Worm (Caenorhabditis elegans) whole organism, late embryonic: Measurements from ENCODE around the gene ubq-1.

ENCODE experiments used
- C08G9.2 ChIP-seq: sonication (generic microtip); optimal IDR thresholded peaks from 2 replicates; lab custom pipeline; 2016; ENCODE audit warnings: mild to moderate bottlenecking, missing genetic modification characterization, moderate library complexity, missing compliant biosample characterization
- C38D4.7 ChIP-seq: fragments of 200-800 bp; sonication (Bioruptor generic); optimal IDR thresholded peaks from 2 replicates; lab custom pipeline; 2018; ENCODE audit warnings: mild to moderate bottlenecking, missing genetic modification characterization, moderate library complexity, missing compliant biosample characterization
- K02D7.2 ChIP-seq: sonication (generic microtip); optimal IDR thresholded peaks from 2 replicates; lab custom pipeline; 2017; ENCODE audit warnings: mild to moderate bottlenecking, missing genetic modification characterization, missing compliant biosample characterization
- K09A11.1 ChIP-seq: sonication (generic microtip); optimal IDR thresholded peaks from 2 replicates; lab custom pipeline; 2017; ENCODE audit warnings: antibody characterized with exemption, mild to moderate bottlenecking, missing genetic modification characterization, missing compliant biosample characterization; ENCODE audit not compliant: insufficient read depth
- ahr-1 ChIP-seq: sonication (generic microtip); optimal IDR thresholded peaks from 2 replicates; lab custom pipeline; 2016; ENCODE audit warnings: missing genetic modification characterization, missing compliant biosample characterization
- ama-1 ChIP-seq: fragments of 150-350 bp; optimal IDR thresholded peaks from 2 replicates; lab custom pipeline; 2014
- ceh-14 ChIP-seq: sonication (generic microtip); optimal IDR thresholded peaks from 2 replicates; lab custom pipeline; 2016; ENCODE audit warnings: missing genotype, missing genetic modification characterization, missing compliant biosample characterization
- ceh-18 ChIP-seq: sonication (generic microtip); optimal IDR thresholded peaks from 2 replicates; lab custom pipeline; 2016; ENCODE audit warnings: missing genetic modification characterization, missing compliant biosample characterization
- ceh-19 ChIP-seq: fragments of 200-800 bp; sonication (Bioruptor generic); optimal IDR thresholded peaks from 2 replicates; lab custom pipeline; 2018; ENCODE audit warnings: mild to moderate bottlenecking, missing genetic modification characterization, missing compliant biosample characterization
- ceh-22 ChIP-seq: sonication (generic microtip); optimal IDR thresholded peaks from 2 replicates; lab custom pipeline; 2017; ENCODE audit warnings: missing biosample characterization, missing genetic modification characterization
- ceh-24 ChIP-seq: sonication (generic microtip); optimal IDR thresholded peaks from 2 replicates; lab custom pipeline; 2016; ENCODE audit warnings: mild to moderate bottlenecking, missing genetic modification characterization, missing compliant biosample characterization
- ceh-31 ChIP-seq: sonication (generic microtip); optimal IDR thresholded peaks from 2 replicates; lab custom pipeline; 2016; ENCODE audit warnings: missing genetic modification characterization, missing compliant biosample characterization
- ceh-34 ChIP-seq: sonication (generic microtip); optimal IDR thresholded peaks from 2 replicates; lab custom pipeline; 2016; ENCODE audit warnings: mild to moderate bottlenecking, missing genetic modification characterization, missing compliant biosample characterization
- ceh-48 ChIP-seq: sonication (generic microtip); optimal IDR thresholded peaks from 2 replicates; lab custom pipeline; 2016; ENCODE audit warnings: missing genetic modification characterization, inconsistent platforms, missing compliant biosample characterization
- ceh-9 ChIP-seq: sonication (generic microtip); optimal IDR thresholded peaks from 2 replicates; lab custom pipeline; 2016; ENCODE audit warnings: mild to moderate bottlenecking, missing genetic modification characterization, inconsistent platforms, missing compliant biosample characterization
- dmd-4 ChIP-seq: sonication (generic microtip); optimal IDR thresholded peaks from 2 replicates; lab custom pipeline; 2016; ENCODE audit warnings: borderline replicate concordance, missing genetic modification characterization, missing compliant biosample characterization
- elt-2 ChIP-seq: sonication (generic microtip); optimal IDR thresholded peaks from 2 replicates; lab custom pipeline; 2016; ENCODE audit warnings: missing genetic modification reagents, missing genetic modification characterization, missing compliant biosample characterization
- fax-1 ChIP-seq: sonication (generic microtip); optimal IDR thresholded peaks from 2 replicates; lab custom pipeline; 2016; ENCODE audit warnings: missing genotype, missing genetic modification characterization, missing compliant biosample characterization
- fkh-10 ChIP-seq: fragments of 150-350 bp; optimal IDR thresholded peaks from 2 replicates; lab custom pipeline; 2014; ENCODE audit warnings: missing biosample characterization, missing genetic modification reagents, missing genetic modification characterization
- fkh-6 ChIP-seq: sonication (generic microtip); optimal IDR thresholded peaks from 2 replicates; lab custom pipeline; 2016; ENCODE audit warnings: missing genetic modification characterization, missing compliant biosample characterization
- gmeb-2 ChIP-seq: sonication (generic microtip); optimal IDR thresholded peaks from 2 replicates; lab custom pipeline; 2016; ENCODE audit warnings: missing genetic modification characterization, inconsistent platforms, missing compliant biosample characterization
- hlh-13 ChIP-seq: fragments of 200-800 bp; sonication (Bioruptor generic); optimal IDR thresholded peaks from 2 replicates; lab custom pipeline; 2018; ENCODE audit warnings: mild to moderate bottlenecking, missing genetic modification characterization, missing compliant biosample characterization
- hlh-30 ChIP-seq: sonication (generic microtip); optimal IDR thresholded peaks from 2 replicates; lab custom pipeline; 2017; ENCODE audit warnings: antibody characterized with exemption, missing genetic modification characterization, missing compliant biosample characterization; ENCODE audit not compliant: insufficient read depth
- hlh-6 ChIP-seq: sonication (generic microtip); optimal IDR thresholded peaks from 2 replicates; lab custom pipeline; 2016; ENCODE audit warnings: missing genotype, missing genetic modification characterization, missing compliant biosample characterization
- hlh-8 ChIP-seq: sonication (generic microtip); optimal IDR thresholded peaks from 2 replicates; lab custom pipeline; 2016; ENCODE audit warnings: missing genotype, missing genetic modification characterization, missing compliant biosample characterization
- lim-6 ChIP-seq: sonication (generic microtip); optimal IDR thresholded peaks from 2 replicates; lab custom pipeline; 2016; ENCODE audit warnings: missing genetic modification characterization, missing compliant biosample characterization
- nfya-1 ChIP-seq: sonication (generic microtip); optimal IDR thresholded peaks from 2 replicates; lab custom pipeline; 2017; ENCODE audit warnings: missing genetic modification characterization, mild to moderate bottlenecking, missing compliant biosample characterization, antibody characterized with exemption, moderate library complexity
- nhr-11 ChIP-seq: fragments of 150-350 bp; optimal IDR thresholded peaks from 2 replicates; lab custom pipeline; 2014; ENCODE audit warnings: missing biosample characterization, missing genetic modification characterization
- nhr-232 ChIP-seq: sonication (generic microtip); optimal IDR thresholded peaks from 2 replicates; lab custom pipeline; 2016; ENCODE audit warnings: missing genetic modification characterization, missing compliant biosample characterization
- odd-2 ChIP-seq: sonication (generic microtip); optimal IDR thresholded peaks from 2 replicates; lab custom pipeline; 2017; ENCODE audit warnings: antibody characterized with exemption, mild to moderate bottlenecking, missing genetic modification characterization, missing compliant biosample characterization
- pag-3 ChIP-seq: sonication (generic microtip); optimal IDR thresholded peaks from 2 replicates; lab custom pipeline; 2016; ENCODE audit warnings: missing compliant biosample characterization, missing genetic modification characterization, borderline replicate concordance
- pax-1 ChIP-seq: fragments of 150-350 bp; optimal IDR thresholded peaks from 2 replicates; lab custom pipeline; 2014; ENCODE audit warnings: missing biosample characterization, missing genetic modification characterization
- pha-2 ChIP-seq: sonication (generic microtip); optimal IDR thresholded peaks from 2 replicates; lab custom pipeline; 2017; ENCODE audit warnings: mild to moderate bottlenecking, missing genetic modification characterization, missing compliant biosample characterization
- pqm-1 ChIP-seq: sonication (generic microtip); optimal IDR thresholded peaks from 2 replicates; lab custom pipeline; 2016; ENCODE audit warnings: missing genetic modification characterization, missing compliant biosample characterization
- ref-2 ChIP-seq: sonication (generic microtip); optimal IDR thresholded peaks from 2 replicates; lab custom pipeline; 2016; ENCODE audit warnings: missing genetic modification characterization, missing compliant biosample characterization
- sdc-2 ChIP-seq: sonication (generic microtip); optimal IDR thresholded peaks from 2 replicates; lab custom pipeline; 2016; ENCODE audit warnings: missing genotype, missing genetic modification characterization, missing compliant biosample characterization
- sox-4 ChIP-seq: sonication (generic microtip); optimal IDR thresholded peaks from 2 replicates; lab custom pipeline; 2017; ENCODE audit warnings: mild to moderate bottlenecking, missing genetic modification characterization, inconsistent platforms, missing compliant biosample characterization
- tbx-2 ChIP-seq: sonication (generic microtip); optimal IDR thresholded peaks from 2 replicates; lab custom pipeline; 2016; ENCODE audit warnings: missing genetic modification characterization, missing compliant biosample characterization
- unc-3 ChIP-seq, 2 experiments: fragments of 200-800 bp in 1 of 2; sonication (Bioruptor generic) in 1 of 2; sonication (generic microtip) in 1 of 2; conservative IDR thresholded peaks in 1 of 2; optimal IDR thresholded peaks in 1 of 2; 2 replicates each; pipeline versions ENCODE4 v1.3.6 to Lab custom; 2016 to 2022; ENCODE audit warnings: missing compliant biosample characterization in 2 of 2, missing genetic modification characterization in 2 of 2, missing genetic modification reagents in 1 of 2
- unc-42 ChIP-seq: sonication (generic microtip); optimal IDR thresholded peaks from 2 replicates; lab custom pipeline; 2016; ENCODE audit warnings: missing genotype, missing genetic modification characterization, missing compliant biosample characterization
- unc-55 ChIP-seq: sonication (generic microtip); optimal IDR thresholded peaks from 2 replicates; lab custom pipeline; 2017; ENCODE audit warnings: missing biosample characterization, missing genetic modification reagents, missing genetic modification characterization
- unc-86 ChIP-seq: sonication (generic microtip); optimal IDR thresholded peaks from 2 replicates; lab custom pipeline; 2016; ENCODE audit warnings: missing genetic modification characterization, missing compliant biosample characterization
- zip-5 ChIP-seq: sonication (generic microtip); optimal IDR thresholded peaks from 2 replicates; lab custom pipeline; 2016; ENCODE audit warnings: missing genetic modification characterization, missing compliant biosample characterization
- ztf-16 ChIP-seq: sonication (generic microtip); optimal IDR thresholded peaks from 2 replicates; lab custom pipeline; 2017; ENCODE audit warnings: missing genetic modification characterization, missing compliant biosample characterization

ubq-1 gene

ce11 chrIII:5938790-5939452 lies 1.1 kb upstream of the ubq-1 start:
- TF ChIP-seq fkh-6, result no peak
- no peak for TF ChIP-seq hlh-30
- TF ChIP-seq fkh-10, result no peak
- peak; percentile 13 for TF ChIP-seq unc-42 (tag; lab: Kevin White, UChicago)
- no peak for TF ChIP-seq sdc-2
- no peak for TF ChIP-seq gmeb-2 (tag; lab: Kevin White, UChicago)
- TF ChIP-seq tbx-2 (tag; lab: Kevin White, UChicago), result no peak
- TF ChIP-seq, all 69 proteins: peak for 1

ce11 chrIII:5940525-5940974 lies 496 bp downstream of the ubq-1 start:
- TF ChIP-seq unc-42 (tag; lab: Kevin White, UChicago), result no peak
- no peak for TF ChIP-seq nhr-11 (tag; lab: Kevin White, UChicago)
- TF ChIP-seq unc-55 (GFP tag; lab: Kevin White, UChicago), result peak; percentile 35
- no peak for TF ChIP-seq hlh-13 (GFP tag; lab: Kevin White, UChicago)
- no peak for TF ChIP-seq lim-6 (tag; lab: Kevin White, UChicago)
- TF ChIP-seq pax-1, result no peak
- no peak for TF ChIP-seq pqm-1 (tag; lab: Kevin White, UChicago)
- no peak for TF ChIP-seq ahr-1
- peak; percentile 61 for TF ChIP-seq nfya-1 (tag; lab: Kevin White, UChicago)
- TF ChIP-seq pha-2 (tag; lab: Kevin White, UChicago), result no peak
- no peak for TF ChIP-seq fax-1 (tag; lab: Kevin White, UChicago)
- TF ChIP-seq ceh-31 (tag; lab: Kevin White, UChicago), result peak; percentile 38
- no peak for TF ChIP-seq C38D4.7 (GFP tag; lab: Kevin White, UChicago)
- no peak for TF ChIP-seq fkh-6
- no peak for TF ChIP-seq hlh-6 (tag; lab: Kevin White, UChicago)
- TF ChIP-seq hlh-30, result peak; percentile 94
- no peak for TF ChIP-seq K09A11.1 (tag; lab: Kevin White, UChicago)
- no peak for TF ChIP-seq ceh-34
- peak; percentile 18 for TF ChIP-seq elt-2 (tag; lab: Kevin White, UChicago)
- no peak for TF ChIP-seq unc-3 (GFP tag; conservative IDR thresholded peaks at IDR 0.05; lab: Robert Waterston, UW)
- no peak for TF ChIP-seq unc-3 (tag; optimal IDR thresholded peaks at IDR 0.05; lab: Kevin White, UChicago)
- TF ChIP-seq pag-3 (tag; lab: Kevin White, UChicago), result no peak
- TF ChIP-seq ref-2 (tag; lab: Kevin White, UChicago), result no peak
- no peak for TF ChIP-seq ceh-19 (GFP tag; lab: Kevin White, UChicago)
- peak; percentile 95 for TF ChIP-seq ceh-48 (tag; lab: Kevin White, UChicago)
- TF ChIP-seq gmeb-2 (tag; lab: Kevin White, UChicago), result no peak
- peak; percentile 5 for TF ChIP-seq nhr-232 (tag; lab: Kevin White, UChicago)
- peak; percentile 84 for TF ChIP-seq ama-1
- no peak for TF ChIP-seq zip-5 (tag; lab: Kevin White, UChicago)
- TF ChIP-seq fkh-10, result no peak
- peak; percentile 5 for TF ChIP-seq ceh-14
- TF ChIP-seq hlh-8 (tag; lab: Kevin White, UChicago), result no peak
- TF ChIP-seq sdc-2, result no peak
- TF ChIP-seq ceh-22 (tag; lab: Kevin White, UChicago), result no peak
- TF ChIP-seq unc-86 (tag; lab: Kevin White, UChicago), result no peak
- peak; percentile 44 for TF ChIP-seq C08G9.2 (tag; lab: Kevin White, UChicago)
- TF ChIP-seq ceh-24, result no peak
- TF ChIP-seq ceh-18 (tag; lab: Kevin White, UChicago), result no peak

ce11 chrIII:5942104-5942503 lies 2.0 kb downstream of the ubq-1 start:
- TF ChIP-seq hlh-13 (GFP tag; lab: Kevin White, UChicago) (no peak), sox-4 (tag; lab: Kevin White, UChicago) (no peak), pqm-1 (tag; lab: Kevin White, UChicago) (no peak), ceh-9 (tag; lab: Kevin White, UChicago) (no peak), fax-1 (tag; lab: Kevin White, UChicago) (no peak), fkh-10 (no peak), odd-2 (tag; lab: Kevin White, UChicago) (no peak), ztf-16 (tag; lab: Kevin White, UChicago) (no peak), lim-6 (tag; lab: Kevin White, UChicago) (no peak), dmd-4 (tag; lab: Kevin White, UChicago) (no peak), K09A11.1 (tag; lab: Kevin White, UChicago) (no peak), K02D7.2 (tag; lab: Kevin White, UChicago) (no peak)
